Worm (Caenorhabditis elegans): Measurements from ENCODE around the gene sftd-3.

DNA sequence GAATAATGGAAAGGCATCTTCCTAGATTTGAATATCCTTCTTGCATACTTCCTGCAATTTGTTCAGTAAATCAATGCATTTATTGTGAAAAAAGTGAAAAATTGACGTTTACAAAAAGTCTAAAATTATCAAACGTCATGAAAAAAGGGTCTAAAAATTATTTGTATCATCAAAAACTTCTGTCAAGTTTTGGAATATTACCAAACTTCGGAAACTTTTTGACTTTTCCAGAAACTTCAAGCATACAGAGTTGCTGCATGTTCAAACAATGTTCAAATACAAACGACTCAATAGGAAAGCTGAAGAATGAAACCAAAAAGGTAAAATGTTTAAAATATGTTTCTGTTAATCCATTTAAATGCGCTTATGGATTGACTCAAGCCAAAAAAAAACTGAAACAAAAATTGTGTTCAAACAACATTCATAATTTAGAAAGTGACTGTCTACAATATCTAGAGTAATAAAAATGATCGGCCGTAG is 37.8 kb upstream of the sftd-3 start, which contains the start of gene F44G4.6:
- TF ChIP-seq unc-62 (GFP tag; optimal IDR thresholded peaks at IDR 0.05) (no peak), unc-39 (tag; optimal IDR thresholded peaks at IDR 0.05) (no peak), fos-1 (tag; optimal IDR thresholded peaks at IDR 0.05) (no peak), egl-5 (tag; optimal IDR thresholded peaks at IDR 0.05) (no peak), tbx-2 (tag; optimal IDR thresholded peaks at IDR 0.05) (no peak), R02D3.7 (tag; optimal IDR thresholded peaks at IDR 0.05) (no peak), nhr-77 (tag; optimal IDR thresholded peaks at IDR 0.05) (no peak), ceh-16 (tag; optimal IDR thresholded peaks at IDR 0.05) (no peak)
